Worm (Caenorhabditis elegans) whole organism, L2 larva: ENCODE measurements around the gene Y37H2A.18.

Source experiments
- ZK546.5 ChIP-seq: sonication (generic microtip); optimal IDR thresholded peaks from 2 replicates; lab custom pipeline; 2017; ENCODE audit warnings: missing biosample characterization, missing genetic modification characterization
- ama-1 ChIP-seq: fragments of 150-350 bp; optimal IDR thresholded peaks from 2 replicates; lab custom pipeline; 2018; ENCODE audit warnings: inconsistent platforms
- egl-27 ChIP-seq: sonication (generic microtip); optimal IDR thresholded peaks from 3 replicates; lab custom pipeline; 2017; ENCODE audit warnings: missing biosample characterization, missing genetic modification reagents, missing genetic modification characterization
- nhr-237 ChIP-seq: fragments of 150-350 bp; optimal IDR thresholded peaks from 2 replicates; lab custom pipeline; 2014; ENCODE audit warnings: missing biosample characterization, missing genetic modification characterization

- TF ChIP-seq nhr-237 = no peak
- TF ChIP-seq ZK546.5 (tag; lab: Kevin White, UChicago) = no peak
- no peak for TF ChIP-seq egl-27 (tag; lab: Kevin White, UChicago)
- TF ChIP-seq ama-1 (lab: Kevin White, UChicago) = no peak
Observed at ce11 chrV:18086783-18087182, 46.3 kb downstream of the Y37H2A.18 start, which contains the start of gene slr-2.
